Worm (Caenorhabditis elegans): ENCODE data around the gene Y69A2AR.12.

ce11 chrIV:2529281-2529680 is 39.1 kb upstream of the Y69A2AR.12 start:
- TF ChIP-seq ztf-25 (GFP tag; IDR thresholded peaks at IDR 0.05) (no peak), K11D2.4 (GFP tag; IDR thresholded peaks at IDR 0.05) (no peak), F57A8.1 (GFP tag; optimal IDR thresholded peaks at IDR 0.05) (no peak), somi-1 (GFP tag; optimal IDR thresholded peaks at IDR 0.05) (no peak), B0035.1 (tag; optimal IDR thresholded peaks at IDR 0.05) (no peak), unc-130 (GFP tag; optimal IDR thresholded peaks at IDR 0.05) (no peak), lsy-27 (tag; optimal IDR thresholded peaks at IDR 0.05; ENCODE audit: borderline replicate concordance, insufficient read depth) (no peak), B0019.2 (GFP tag; conservative IDR thresholded peaks at IDR 0.05) (no peak), ama-1 (optimal IDR thresholded peaks at IDR 0.05) (no peak), ama-1 (GFP tag; optimal IDR thresholded peaks at IDR 0.05) (no peak), unc-62 (GFP tag; optimal IDR thresholded peaks at IDR 0.05) (no peak), akir-1 (GFP tag; optimal IDR thresholded peaks at IDR 0.05) (no peak), ZK185.1 (tag; optimal IDR thresholded peaks at IDR 0.05; ENCODE audit: poor library complexity, severe bottlenecking) (no peak)
